Worm (Caenorhabditis elegans) whole organism, mixed stage, embryonic: ENCODE data around the gene Y45G5AL.1.

Experiments
- bed-3 ChIP-seq: fragments of 200-800 bp; sonication (Bioruptor generic); optimal IDR thresholded peaks from 3 replicates; lab custom pipeline; 2018; ENCODE audit warnings: mild to moderate bottlenecking, missing genetic modification characterization, moderate library complexity, missing compliant biosample characterization
- blmp-1 ChIP-seq: fragments of 150-350 bp; optimal IDR thresholded peaks from 2 replicates; lab custom pipeline; 2014; ENCODE audit warnings: missing biosample characterization, missing genetic modification characterization
- ceh-39 ChIP-seq: fragments of 150-350 bp; optimal IDR thresholded peaks from 2 replicates; lab custom pipeline; 2014; ENCODE audit warnings: missing biosample characterization, missing genetic modification characterization
- ceh-43 ChIP-seq: fragments of 200-800 bp; sonication (Bioruptor generic); optimal IDR thresholded peaks from 2 replicates; lab custom pipeline; 2018; ENCODE audit warnings: mild to moderate bottlenecking, missing genetic modification characterization, moderate library complexity, missing compliant biosample characterization
- ceh-83 ChIP-seq: fragments of 200-800 bp; sonication (Bioruptor generic); optimal IDR thresholded peaks from 2 replicates; lab custom pipeline; 2018; ENCODE audit warnings: mild to moderate bottlenecking, missing genetic modification characterization, missing compliant biosample characterization
- ces-1 ChIP-seq: fragments of 150-350 bp; optimal IDR thresholded peaks from 2 replicates; lab custom pipeline; 2014; ENCODE audit warnings: missing biosample characterization, missing genetic modification reagents, missing genetic modification characterization
- cnd-1 ChIP-seq: fragments of 200-800 bp; sonication (Bioruptor generic); optimal IDR thresholded peaks from 2 replicates; lab custom pipeline; 2018; ENCODE audit warnings: mild to moderate bottlenecking, missing genetic modification characterization, missing compliant biosample characterization
- elt-1 ChIP-seq: sonication (generic microtip); optimal IDR thresholded peaks from 2 replicates; lab custom pipeline; 2017; ENCODE audit warnings: missing genetic modification characterization, mild to moderate bottlenecking, missing compliant biosample characterization, antibody characterized with exemption, moderate library complexity, borderline replicate concordance; ENCODE audit not compliant: insufficient read depth
- elt-3 ChIP-seq: fragments of 150-350 bp; optimal IDR thresholded peaks from 2 replicates; lab custom pipeline; 2014; ENCODE audit warnings: missing biosample characterization, missing genetic modification characterization
- ham-2 ChIP-seq: fragments of 200-800 bp; sonication (Bioruptor generic); optimal IDR thresholded peaks from 2 replicates; lab custom pipeline; 2018; ENCODE audit warnings: mild to moderate bottlenecking, missing genetic modification characterization, missing compliant biosample characterization
- hlh-1 ChIP-seq: fragments of 150-350 bp; optimal IDR thresholded peaks from 2 replicates; lab custom pipeline; 2014; ENCODE audit warnings: missing biosample characterization, missing genetic modification reagents, missing genetic modification characterization
- lin-13 ChIP-seq: fragments of 150-350 bp; optimal IDR thresholded peaks from 2 replicates; lab custom pipeline; 2014; ENCODE audit warnings: missing biosample characterization, missing genetic modification characterization
- lsy-2 ChIP-seq: fragments of 150-350 bp; optimal IDR thresholded peaks from 2 replicates; lab custom pipeline; 2014; ENCODE audit warnings: missing biosample characterization, missing genetic modification characterization
- mab-5 ChIP-seq: fragments of 150-350 bp; optimal IDR thresholded peaks from 2 replicates; lab custom pipeline; 2014; ENCODE audit warnings: missing biosample characterization, missing genetic modification characterization
- mep-1 ChIP-seq: fragments of 150-350 bp; optimal IDR thresholded peaks from 2 replicates; lab custom pipeline; 2017; ENCODE audit warnings: missing biosample characterization, missing genetic modification reagents, missing genetic modification characterization, inconsistent platforms
- mls-2 ChIP-seq: sonication (generic microtip); optimal IDR thresholded peaks from 2 replicates; lab custom pipeline; 2016; ENCODE audit warnings: mild to moderate bottlenecking, missing genetic modification characterization, moderate library complexity, missing compliant biosample characterization
- nhr-12 ChIP-seq: fragments of 150-350 bp; optimal IDR thresholded peaks from 2 replicates; lab custom pipeline; 2014; ENCODE audit warnings: missing biosample characterization, missing genetic modification characterization
- nhr-28 ChIP-seq: fragments of 150-350 bp; optimal IDR thresholded peaks from 2 replicates; lab custom pipeline; 2014; ENCODE audit warnings: missing biosample characterization, missing genetic modification characterization
- nhr-76 ChIP-seq: sonication (generic microtip); optimal IDR thresholded peaks from 2 replicates; lab custom pipeline; 2017; ENCODE audit warnings: missing biosample characterization, missing genetic modification characterization
- sem-2 ChIP-seq: fragments of 200-800 bp; sonication (Bioruptor generic); optimal IDR thresholded peaks from 2 replicates; lab custom pipeline; 2018; ENCODE audit warnings: mild to moderate bottlenecking, missing genetic modification characterization, missing compliant biosample characterization
- sptf-1 ChIP-seq: sonication (generic microtip); optimal IDR thresholded peaks from 2 replicates; lab custom pipeline; 2017; ENCODE audit warnings: mild to moderate bottlenecking, missing genetic modification characterization, moderate library complexity, missing compliant biosample characterization
- tbx-8 ChIP-seq: fragments of 200-800 bp; sonication (Bioruptor generic); optimal IDR thresholded peaks from 2 replicates; lab custom pipeline; 2018; ENCODE audit warnings: mild to moderate bottlenecking, missing genetic modification characterization, moderate library complexity, missing compliant biosample characterization
- unc-120 ChIP-seq: sonication (generic microtip); optimal IDR thresholded peaks from 2 replicates; lab custom pipeline; 2017; ENCODE audit warnings: missing genetic modification characterization, missing compliant biosample characterization; ENCODE audit not compliant: poor library complexity, severe bottlenecking
- unc-39 ChIP-seq: fragments of 150-350 bp; optimal IDR thresholded peaks from 2 replicates; lab custom pipeline; 2014; ENCODE audit warnings: missing biosample characterization, missing genetic modification characterization
- ztf-11 ChIP-seq: fragments of 150-350 bp; optimal IDR thresholded peaks from 2 replicates; lab custom pipeline; 2014; ENCODE audit warnings: missing biosample characterization, missing genetic modification characterization

Gene Y45G5AL.1

ce11 chrV:4185885-4186284 lies 41.6 kb downstream of the Y45G5AL.1 start:
- TF ChIP-seq nhr-12 (no peak), mep-1 (tag; lab: Kevin White, UChicago) (no peak), ceh-83 (GFP tag; lab: Kevin White, UChicago) (no peak), lin-13 (tag; lab: Kevin White, UChicago) (no peak), blmp-1 (tag; lab: Kevin White, UChicago) (no peak), sem-2 (GFP tag; lab: Kevin White, UChicago) (no peak)

- TF ChIP-seq ham-2, result peak; percentile 6
- TF ChIP-seq lin-13 (tag; lab: Kevin White, UChicago), result no peak
Observed at ce11 chrV:4186453-4187143, 42.3 kb downstream of the Y45G5AL.1 start.

ce11 chrV:4187144-4187485 lies 42.8 kb downstream of the Y45G5AL.1 start, which contains the start of gene nhr-114:
Gene nhr-114 (plus strand): TSS chrV:4187202.
- no peak for TF ChIP-seq bed-3 (GFP tag; lab: Kevin White, UChicago)
- no peak for TF ChIP-seq ztf-11
- TF ChIP-seq sptf-1 (tag; lab: Kevin White, UChicago), result no peak
- TF ChIP-seq lsy-2 (tag; lab: Kevin White, UChicago), result no peak
- no peak for TF ChIP-seq ceh-43
- TF ChIP-seq mep-1 (tag; lab: Kevin White, UChicago), result no peak
- no peak for TF ChIP-seq nhr-28
- no peak for TF ChIP-seq mab-5 (tag; lab: Kevin White, UChicago)
- TF ChIP-seq tbx-8 (GFP tag; lab: Kevin White, UChicago), result no peak
- no peak for TF ChIP-seq ham-2
- TF ChIP-seq, all 35 proteins: peak for 0

- TF ChIP-seq nhr-28 (no peak), ceh-83 (GFP tag; lab: Kevin White, UChicago) (no peak), hlh-1 (tag; lab: Kevin White, UChicago) (no peak), elt-1 (tag; lab: Kevin White, UChicago) (no peak), blmp-1 (tag; lab: Kevin White, UChicago) (no peak), elt-3 (tag; lab: Kevin White, UChicago) (no peak), unc-39 (tag; lab: Kevin White, UChicago) (no peak), nhr-76 (tag; lab: Kevin White, UChicago) (no peak), sem-2 (GFP tag; lab: Kevin White, UChicago) (no peak), mab-5 (tag; lab: Kevin White, UChicago) (no peak), mep-1 (tag; lab: Kevin White, UChicago) (no peak)
Observed at ce11 chrV:4189618-4190017, 45.3 kb downstream of the Y45G5AL.1 start.

ce11 chrV:4190232-4190631 lies 45.9 kb downstream of the Y45G5AL.1 start:
- TF ChIP-seq ceh-39 (tag; lab: Kevin White, UChicago) (no peak), ceh-43 (no peak), bed-3 (GFP tag; lab: Kevin White, UChicago) (no peak), ham-2 (no peak), elt-1 (tag; lab: Kevin White, UChicago) (no peak), unc-39 (tag; lab: Kevin White, UChicago) (no peak)

- TF ChIP-seq lin-13 (tag; lab: Kevin White, UChicago) (no peak), unc-120 (peak; percentile 24), cnd-1 (tag; lab: Kevin White, UChicago) (peak; percentile 18), nhr-12 (no peak), ztf-11 (no peak), sptf-1 (tag; lab: Kevin White, UChicago) (peak; percentile 43), lsy-2 (tag; lab: Kevin White, UChicago) (no peak), ces-1 (GFP tag; lab: Kevin White, UChicago) (peak; percentile 90), elt-1 (tag; lab: Kevin White, UChicago) (no peak), sem-2 (GFP tag; lab: Kevin White, UChicago) (no peak), mep-1 (tag; lab: Kevin White, UChicago) (peak; percentile 1), mls-2 (tag; lab: Kevin White, UChicago) (peak; percentile 59)
Observed at ce11 chrV:4192688-4193471, 48.6 kb downstream of the Y45G5AL.1 start.
